Fruit fly (Drosophila melanogaster) whole organism, embryonic: ENCODE measurements around the gene morgue.

Experiments used
- CG11560 ChIP-seq: fragments of 200-800 bp; sonication (Bioruptor generic); IDR thresholded peaks from 3 replicates; pipeline ENCODE4 v1.3.6; 2022; ENCODE audit warnings: missing biosample characterization, missing genetic modification characterization
- CG12104 ChIP-seq: fragments of 200-800 bp; sonication (Bioruptor generic); optimal IDR thresholded peaks from 3 replicates; lab custom pipeline; 2016; ENCODE audit warnings: missing biosample characterization, missing genetic modification characterization
- CG1233 ChIP-seq: fragments of 200-800 bp; sonication (Bioruptor generic); optimal IDR thresholded peaks from 4 replicates; lab custom pipeline; 2018; ENCODE audit warnings: missing biosample characterization, mild to moderate bottlenecking, missing genetic modification characterization
- CG12391 ChIP-seq: fragments of 200-800 bp; sonication (Bioruptor generic); optimal IDR thresholded peaks from 3 replicates; lab custom pipeline; 2018; ENCODE audit warnings: missing biosample characterization, mild to moderate bottlenecking, missing genetic modification characterization, moderate library complexity
- CG12659 ChIP-seq: fragments of 200-800 bp; sonication (Bioruptor generic); optimal IDR thresholded peaks from 3 replicates; lab custom pipeline; 2017; ENCODE audit warnings: mild to moderate bottlenecking, missing biosample characterization, missing genetic modification reagents, missing genetic modification characterization
- CG13287 ChIP-seq: fragments of 200-800 bp; sonication (Bioruptor generic); IDR thresholded peaks from 2 replicates; pipeline ENCODE4 v1.3.6; 2022; ENCODE audit warnings: missing biosample characterization, missing genetic modification characterization; ENCODE audit not compliant: partially characterized antibody
- CG17385 ChIP-seq: fragments of 200-800 bp; sonication (Bioruptor generic); optimal IDR thresholded peaks from 3 replicates; lab custom pipeline; 2018; ENCODE audit warnings: missing biosample characterization, mild to moderate bottlenecking, missing genetic modification characterization
- CG18262 ChIP-seq: fragments of 200-800 bp; optimal IDR thresholded peaks from 3 replicates; lab custom pipeline; 2019; ENCODE audit warnings: missing biosample characterization, mild to moderate bottlenecking, missing genetic modification characterization, moderate library complexity
- CG2678 ChIP-seq: fragments of 200-800 bp; sonication (Bioruptor generic); optimal IDR thresholded peaks from 3 replicates; lab custom pipeline; 2019; ENCODE audit warnings: missing biosample characterization, mild to moderate bottlenecking, missing genetic modification characterization, moderate library complexity
- CG33557 ChIP-seq: fragments of 200-800 bp; sonication (Bioruptor generic); optimal IDR thresholded peaks from 2 replicates; lab custom pipeline; 2019; ENCODE audit warnings: missing biosample characterization, mild to moderate bottlenecking, missing genetic modification characterization, moderate library complexity
- CG4854 ChIP-seq: fragments of 200-800 bp; sonication (Bioruptor generic); optimal IDR thresholded peaks from 2 replicates; lab custom pipeline; 2016; ENCODE audit warnings: missing biosample characterization, missing genetic modification characterization, inconsistent platforms
- CG7839 ChIP-seq: fragments of 200-800 bp; sonication (Bioruptor generic); optimal IDR thresholded peaks from 3 replicates; lab custom pipeline; 2018; ENCODE audit warnings: missing biosample characterization, mild to moderate bottlenecking, missing genetic modification characterization, moderate library complexity
- CG8281 ChIP-seq: fragments of 200-800 bp; sonication (Bioruptor generic); optimal IDR thresholded peaks from 2 replicates; lab custom pipeline; 2018; ENCODE audit warnings: missing biosample characterization, mild to moderate bottlenecking, missing genetic modification characterization, moderate library complexity
- Dfd ChIP-seq, 2 experiments: fragments of >200 bp; optimal IDR thresholded peaks; 2 replicates each; lab custom pipeline; 2017; ENCODE audit warnings: missing biosample characterization in 2 of 2, missing genetic modification characterization in 2 of 2
- Eip74EF ChIP-seq, 2 experiments: fragments of 200-800 bp in 1 of 2; fragments of >200 bp in 1 of 2; sonication (Bioruptor generic) in 1 of 2; optimal IDR thresholded peaks; 2 replicates each; lab custom pipeline; 2017 to 2019; ENCODE audit warnings: missing biosample characterization in 2 of 2, missing genetic modification characterization in 2 of 2, mild to moderate bottlenecking in 1 of 2, moderate library complexity in 1 of 2
- Hmr ChIP-seq: fragments of 200-800 bp; sonication (Bioruptor generic); optimal IDR thresholded peaks from 3 replicates; lab custom pipeline; 2017; ENCODE audit warnings: mild to moderate bottlenecking, missing biosample characterization, missing genetic modification reagents, missing genetic modification characterization
- Hr51 ChIP-seq, 2 experiments: fragments of 200-800 bp; sonication (Bioruptor generic); optimal IDR thresholded peaks; 2 replicates in 1 of 2; 3 replicates in 1 of 2; lab custom pipeline; 2016 to 2018; ENCODE audit warnings: missing biosample characterization in 2 of 2, missing genetic modification characterization in 2 of 2, mild to moderate bottlenecking in 1 of 2, moderate library complexity in 1 of 2
- Hsf ChIP-seq: fragments of 200-800 bp; sonication (Bioruptor generic); optimal IDR thresholded peaks from 3 replicates; lab custom pipeline; 2016; ENCODE audit warnings: missing biosample characterization, missing genetic modification characterization
- Oli ChIP-seq: fragments of 200-800 bp; sonication (Bioruptor generic); optimal IDR thresholded peaks from 2 replicates; lab custom pipeline; 2018; ENCODE audit warnings: missing biosample characterization, mild to moderate bottlenecking, missing genetic modification characterization, moderate library complexity
- Opbp ChIP-seq: fragments of 200-800 bp; sonication (Bioruptor generic); IDR thresholded peaks from 3 replicates; pipeline ENCODE4 v1.3.6; 2022; ENCODE audit warnings: missing biosample characterization, missing genetic modification characterization; ENCODE audit not compliant: partially characterized antibody
- Pdp1 ChIP-seq, 2 experiments: fragments of 200-800 bp; sonication (Bioruptor generic); optimal IDR thresholded peaks; 3 replicates each; lab custom pipeline; 2016; ENCODE audit warnings: missing biosample characterization in 2 of 2, missing genetic modification characterization in 2 of 2, mild to moderate bottlenecking in 1 of 2, moderate library complexity in 1 of 2
- Sry-β ChIP-seq: fragments of 200-800 bp; sonication (Bioruptor generic); optimal IDR thresholded peaks from 2 replicates; lab custom pipeline; 2018; ENCODE audit warnings: missing biosample characterization, mild to moderate bottlenecking, missing genetic modification characterization, moderate library complexity
- Xbp1 ChIP-seq: fragments of 200-800 bp; sonication (Bioruptor generic); optimal IDR thresholded peaks from 3 replicates; lab custom pipeline; 2016; ENCODE audit warnings: missing biosample characterization, mild to moderate bottlenecking, missing genetic modification characterization
- crp ChIP-seq, 2 experiments: fragments of 200-800 bp; sonication (Bioruptor generic); optimal IDR thresholded peaks; 2 replicates in 1 of 2; 3 replicates in 1 of 2; lab custom pipeline; 2017; ENCODE audit warnings: missing biosample characterization in 2 of 2, missing genetic modification characterization in 2 of 2, mild to moderate bottlenecking in 1 of 2, moderate library complexity in 1 of 2
- dan ChIP-seq: fragments of 200-800 bp; sonication (Bioruptor generic); IDR thresholded peaks from 2 replicates; pipeline ENCODE4 v1.3.6; 2022; ENCODE audit warnings: missing biosample characterization, missing genetic modification characterization
- dimm ChIP-seq: fragments of 200-800 bp; sonication (Bioruptor generic); IDR thresholded peaks from 2 replicates; pipeline ENCODE4 v1.3.6; 2022; ENCODE audit warnings: missing biosample characterization, missing genetic modification characterization
- dysf ChIP-seq: fragments of 200-800 bp; sonication (Bioruptor generic); IDR thresholded peaks from 3 replicates; pipeline ENCODE4 v1.3.6; 2022; ENCODE audit warnings: missing biosample characterization, missing genetic modification characterization
- esg ChIP-seq: fragments of 200-800 bp; sonication (Bioruptor generic); conservative IDR thresholded peaks from 2 replicates; pipeline ENCODE4 v1.3.6; 2022; ENCODE audit warnings: missing biosample characterization, missing genetic modification characterization
- ewg ChIP-seq: fragments of 200-800 bp; sonication (Bioruptor generic); optimal IDR thresholded peaks from 3 replicates; lab custom pipeline; 2017; ENCODE audit warnings: mild to moderate bottlenecking, missing biosample characterization, missing genetic modification reagents, missing genetic modification characterization
- h ChIP-seq: fragments of >200 bp; optimal IDR thresholded peaks from 2 replicates; lab custom pipeline; 2017
- hkb ChIP-seq, 2 experiments: fragments of 200-800 bp in 1 of 2; fragments of >200 bp in 1 of 2; sonication (Bioruptor generic) in 1 of 2; IDR thresholded peaks in 1 of 2; optimal IDR thresholded peaks in 1 of 2; 2 replicates each; pipeline versions ENCODE4 v1.3.6 to Lab custom; 2017 to 2022; ENCODE audit warnings: missing biosample characterization in 1 of 2, missing genetic modification characterization in 1 of 2
- jing ChIP-seq: fragments of 200-800 bp; sonication (Bioruptor generic); optimal IDR thresholded peaks from 2 replicates; lab custom pipeline; 2018; ENCODE audit warnings: missing biosample characterization, mild to moderate bottlenecking, missing genetic modification characterization
- kah ChIP-seq: fragments of 200-800 bp; sonication (Bioruptor generic); optimal IDR thresholded peaks from 2 replicates; lab custom pipeline; 2018; ENCODE audit warnings: missing biosample characterization, mild to moderate bottlenecking, missing genetic modification characterization
- klu ChIP-seq: fragments of 200-800 bp; sonication (Bioruptor generic); IDR thresholded peaks from 2 replicates; pipeline ENCODE4 v1.3.6; 2022; ENCODE audit warnings: missing biosample characterization, missing genetic modification characterization
- kni ChIP-seq: fragments of 200-800 bp; sonication (Bioruptor generic); optimal IDR thresholded peaks from 3 replicates; lab custom pipeline; 2017; ENCODE audit warnings: mild to moderate bottlenecking, missing biosample characterization, missing genetic modification reagents, missing genetic modification characterization
- lola ChIP-seq, 3 experiments: fragments of >200 bp in 2 of 3; fragments of 200-800 bp in 1 of 3; sonication (Bioruptor generic) in 1 of 3; optimal IDR thresholded peaks; 2 replicates each; lab custom pipeline; 2017 to 2019; ENCODE audit warnings: missing biosample characterization in 3 of 3, missing genetic modification characterization in 3 of 3, mild to moderate bottlenecking in 1 of 3, moderate library complexity in 1 of 3
- mam ChIP-seq: fragments of 200-800 bp; sonication (Bioruptor generic); optimal IDR thresholded peaks from 3 replicates; lab custom pipeline; 2016; ENCODE audit warnings: missing biosample characterization, missing genetic modification characterization
- nmo ChIP-seq: fragments of 200-800 bp; sonication (Bioruptor generic); optimal IDR thresholded peaks from 2 replicates; lab custom pipeline; 2018; ENCODE audit warnings: missing biosample characterization, mild to moderate bottlenecking, missing genetic modification characterization, moderate library complexity
- oc ChIP-seq: fragments of 200-800 bp; sonication (Bioruptor generic); optimal IDR thresholded peaks from 2 replicates; lab custom pipeline; 2018; ENCODE audit warnings: missing biosample characterization, mild to moderate bottlenecking, missing genetic modification characterization, moderate library complexity
- p53 ChIP-seq: fragments of 200-800 bp; sonication (Bioruptor generic); optimal IDR thresholded peaks from 2 replicates; lab custom pipeline; 2016; ENCODE audit warnings: missing biosample characterization, missing genetic modification characterization
- pan ChIP-seq, 4 experiments: fragments of >200 bp in 3 of 4; fragments of 200-800 bp in 1 of 4; sonication (Bioruptor generic) in 1 of 4; optimal IDR thresholded peaks in 3 of 4; IDR thresholded peaks in 1 of 4; 2 replicates each; pipeline versions ENCODE4 v1.3.6 to Lab custom; 2017 to 2022; ENCODE audit warnings: missing biosample characterization in 2 of 4, missing genetic modification characterization in 2 of 4, mixed read lengths in 1 of 4
- pho ChIP-seq: fragments of 200-800 bp; sonication (Bioruptor generic); optimal IDR thresholded peaks from 2 replicates; lab custom pipeline; 2016; ENCODE audit warnings: missing biosample characterization, missing genetic modification characterization
- scrt ChIP-seq: fragments of 200-800 bp; sonication (Bioruptor generic); optimal IDR thresholded peaks from 2 replicates; lab custom pipeline; 2018; ENCODE audit warnings: missing biosample characterization, mild to moderate bottlenecking, missing genetic modification characterization, moderate library complexity
- sd ChIP-seq: fragments of 200-800 bp; sonication (Bioruptor generic); optimal IDR thresholded peaks from 3 replicates; lab custom pipeline; 2018; ENCODE audit warnings: missing biosample characterization, mild to moderate bottlenecking, missing genetic modification characterization, moderate library complexity
- shn ChIP-seq: fragments of 200-800 bp; sonication (Bioruptor generic); optimal IDR thresholded peaks from 3 replicates; lab custom pipeline; 2016; ENCODE audit warnings: missing biosample characterization, missing genetic modification characterization
- twi ChIP-seq: fragments of 200-800 bp; optimal IDR thresholded peaks from 2 replicates; lab custom pipeline; 2019; ENCODE audit warnings: missing biosample characterization, mild to moderate bottlenecking, missing genetic modification characterization, moderate library complexity
- unpg ChIP-seq: fragments of 200-800 bp; sonication (Bioruptor generic); optimal IDR thresholded peaks from 3 replicates; lab custom pipeline; 2018; ENCODE audit warnings: missing biosample characterization, mild to moderate bottlenecking, missing genetic modification characterization, moderate library complexity

The morgue gene

dm6 chr2L:4459543-4459942 is 15.1 kb upstream of the morgue start, which contains the start of the genes mRpL27 and CG15435 (continued):
- TF ChIP-seq CG12104 (GFP tag; lab: Kevin White, UChicago) = peak; percentile 12
- TF ChIP-seq CG1233 (GFP tag; lab: Kevin White, UChicago) = peak; percentile 25
- TF ChIP-seq CG17385 (GFP tag; lab: Kevin White, UChicago) = peak; percentile 7
- peak; percentile 76 for TF ChIP-seq CG12659 (GFP tag; lab: Kevin White, UChicago)
- TF ChIP-seq oc (tag; lab: Kevin White, UChicago) = no peak
- TF ChIP-seq CG33557 (GFP tag; lab: Kevin White, UChicago) = peak; percentile 40
- TF ChIP-seq pho = peak; percentile 16
- TF ChIP-seq scrt (GFP tag; lab: Kevin White, UChicago) = peak; percentile 59
- TF ChIP-seq Pdp1 (GFP tag; optimal IDR thresholded peaks at IDR 0.05; lab: Kevin White, UChicago) = peak in 1 of 2 experiments; percentile 95
- TF ChIP-seq CG12391 = peak; percentile 68
- peak; percentile 26 for TF ChIP-seq Xbp1 (GFP tag; lab: Kevin White, UChicago)
- TF ChIP-seq CG4854 = peak; percentile 88
- peak; percentile 49 for TF ChIP-seq CG7839
- no peak for TF ChIP-seq Dfd (GFP tag; optimal IDR thresholded peaks at IDR 0.05; lab: Kevin White, UChicago)
- TF ChIP-seq kah (GFP tag; lab: Kevin White, UChicago) = peak; percentile 48
- peak; percentile 44 for TF ChIP-seq Hmr (GFP tag; lab: Kevin White, UChicago)
- TF ChIP-seq sd (tag; lab: Kevin White, UChicago) = peak; percentile 0
- peak; percentile 21 for TF ChIP-seq Oli (tag; lab: Kevin White, UChicago)
- TF ChIP-seq mam (GFP tag; lab: Kevin White, UChicago) = peak; percentile 18
- no peak for TF ChIP-seq dan (GFP tag; lab: Robert Waterston, UW)
- peak in 1 of 2 experiments; percentile 70 for TF ChIP-seq crp (GFP tag; optimal IDR thresholded peaks at IDR 0.05; lab: Kevin White, UChicago)
- no peak for TF ChIP-seq p53 (GFP tag; lab: Kevin White, UChicago)
- TF ChIP-seq CG13287 (GFP tag; lab: Robert Waterston, UW) = peak; percentile 23; the same call in 1 of the 2 replicates
- peak; percentile 34; the same call in 1 of the 3 replicates for TF ChIP-seq dysf
- peak; percentile 32 for TF ChIP-seq CG18262 (tag; lab: Kevin White, UChicago)
- peak; percentile 78 for TF ChIP-seq nmo (GFP tag; lab: Kevin White, UChicago)
- peak in 1 of 3 experiments; percentile 50 for TF ChIP-seq lola (GFP tag; optimal IDR thresholded peaks at IDR 0.05; lab: Kevin White, UChicago)
- no peak for TF ChIP-seq pan (optimal IDR thresholded peaks at IDR 0.05; lab: Kevin White, UChicago)
- TF ChIP-seq pan (GFP tag; optimal IDR thresholded peaks at IDR 0.05 in 1 of 2, IDR thresholded peaks at IDR 0.05 in 1 of 2) = peak in 1 of 2 experiments; percentile 20
- TF ChIP-seq ewg (GFP tag; lab: Kevin White, UChicago) = peak; percentile 24
- no peak for TF ChIP-seq dimm
- TF ChIP-seq Sry-β = peak; percentile 95
- TF ChIP-seq CG8281 (tag; lab: Kevin White, UChicago) = no peak
- peak; percentile 65 for TF ChIP-seq twi
- TF ChIP-seq Hsf (GFP tag; lab: Kevin White, UChicago) = peak; percentile 63
- no peak for TF ChIP-seq CG11560
- peak; percentile 28; the same call in 1 of the 2 replicates for TF ChIP-seq klu
- TF ChIP-seq kni = peak; percentile 28
- TF ChIP-seq CG2678 (tag; lab: Kevin White, UChicago) = peak; percentile 53
- TF ChIP-seq shn (GFP tag; lab: Kevin White, UChicago) = no peak
- TF ChIP-seq h (lab: Kevin White, UChicago) = no peak
- peak in 1 of 2 experiments; percentile 44 for TF ChIP-seq Hr51 (GFP tag; optimal IDR thresholded peaks at IDR 0.05; lab: Kevin White, UChicago)
- TF ChIP-seq unpg (GFP tag; lab: Kevin White, UChicago) = peak; percentile 46
- peak; percentile 98 for TF ChIP-seq hkb (optimal IDR thresholded peaks at IDR 0.05; lab: Kevin White, UChicago)
- TF ChIP-seq hkb (GFP tag; IDR thresholded peaks at IDR 0.05; lab: Robert Waterston, UW) = no peak
- TF ChIP-seq esg (GFP tag; lab: Robert Waterston, UW) = no peak
- 0 out of 3 replicates have a peak, but pooled peaks have one; percentile 15 for TF ChIP-seq Opbp (GFP tag; lab: Robert Waterston, UW)
- no peak for TF ChIP-seq jing (GFP tag; lab: Kevin White, UChicago)
- peak in 1 of 2 experiments; percentile 23 for TF ChIP-seq Eip74EF (GFP tag; optimal IDR thresholded peaks at IDR 0.05; lab: Kevin White, UChicago)
